Worm (Caenorhabditis elegans) whole organism, early embryonic: Measurements from ENCODE around the gene F36D3.8.

ENCODE experiments used
- B0310.2 ChIP-seq: sonication (generic microtip); optimal IDR thresholded peaks from 2 replicates; lab custom pipeline; 2016; ENCODE audit warnings: mild to moderate bottlenecking, missing genetic modification characterization, missing compliant biosample characterization
- F13C5.2 ChIP-seq: sonication (generic microtip); optimal IDR thresholded peaks from 2 replicates; lab custom pipeline; 2017; ENCODE audit warnings: mild to moderate bottlenecking, missing genetic modification characterization, inconsistent platforms, missing compliant biosample characterization
- aly-1 ChIP-seq: sonication (generic microtip); optimal IDR thresholded peaks from 2 replicates; lab custom pipeline; 2016; ENCODE audit warnings: missing genetic modification characterization, missing compliant biosample characterization
- ama-1 ChIP-seq: fragments of 150-350 bp; optimal IDR thresholded peaks from 2 replicates; lab custom pipeline; 2014
- ceh-13 ChIP-seq: fragments of 200-800 bp; sonication (Bioruptor generic); optimal IDR thresholded peaks from 2 replicates; lab custom pipeline; 2018; ENCODE audit warnings: mild to moderate bottlenecking, missing genetic modification characterization, missing compliant biosample characterization
- ceh-36 ChIP-seq: sonication (generic microtip); optimal IDR thresholded peaks from 2 replicates; lab custom pipeline; 2016; ENCODE audit warnings: missing genetic modification characterization, inconsistent platforms, missing compliant biosample characterization
- ets-7 ChIP-seq: sonication (generic microtip); optimal IDR thresholded peaks from 2 replicates; lab custom pipeline; 2016; ENCODE audit warnings: missing genotype, missing genetic modification characterization, missing compliant biosample characterization
- flt-1 ChIP-seq: fragments of 200-800 bp; sonication (Bioruptor generic); IDR thresholded peaks from 2 replicates; pipeline ENCODE4 v1.3.6; 2022; ENCODE audit warnings: missing genetic modification characterization, missing compliant biosample characterization
- hmbx-1 ChIP-seq: sonication (generic microtip); optimal IDR thresholded peaks from 2 replicates; lab custom pipeline; 2016; ENCODE audit warnings: mild to moderate bottlenecking, missing genetic modification characterization, missing compliant biosample characterization
- hmg-4 ChIP-seq: fragments of 200-800 bp; sonication (Bioruptor generic); optimal IDR thresholded peaks from 2 replicates; lab custom pipeline; 2018; ENCODE audit warnings: mild to moderate bottlenecking, missing genetic modification characterization, missing compliant biosample characterization
- hnd-1 ChIP-seq: sonication (generic microtip); optimal IDR thresholded peaks from 2 replicates; lab custom pipeline; 2016; ENCODE audit warnings: missing genetic modification characterization, missing compliant biosample characterization
- pes-1 ChIP-seq: fragments of 200-800 bp; sonication (Bioruptor generic); IDR thresholded peaks from 2 replicates; pipeline ENCODE4 v1.3.6; 2022; ENCODE audit warnings: missing genetic modification reagents, missing genetic modification characterization, missing compliant biosample characterization
- scrt-1 ChIP-seq: fragments of 200-800 bp; sonication (Bioruptor generic); IDR thresholded peaks from 2 replicates; pipeline ENCODE4 v1.3.6; 2022; ENCODE audit warnings: missing genetic modification characterization, missing compliant biosample characterization
- sea-1 ChIP-seq: fragments of 200-800 bp; sonication (Bioruptor generic); conservative IDR thresholded peaks from 2 replicates; pipeline ENCODE4 v1.3.6; 2022; ENCODE audit warnings: missing genetic modification characterization, missing compliant biosample characterization
- tbx-11 ChIP-seq: fragments of 200-800 bp; sonication (Bioruptor generic); IDR thresholded peaks from 2 replicates; pipeline ENCODE4 v1.3.6; 2022; ENCODE audit warnings: missing genetic modification characterization, missing compliant biosample characterization
- tbx-37 ChIP-seq: fragments of 200-800 bp; sonication (Bioruptor generic); conservative IDR thresholded peaks from 2 replicates; pipeline ENCODE4 v1.3.6; 2022; ENCODE audit warnings: missing genetic modification reagents, missing genetic modification characterization, missing compliant biosample characterization
- tra-4 ChIP-seq: sonication (generic microtip); optimal IDR thresholded peaks from 2 replicates; lab custom pipeline; 2017; ENCODE audit warnings: missing genetic modification characterization, missing compliant biosample characterization

The F36D3.8 gene

DNA sequence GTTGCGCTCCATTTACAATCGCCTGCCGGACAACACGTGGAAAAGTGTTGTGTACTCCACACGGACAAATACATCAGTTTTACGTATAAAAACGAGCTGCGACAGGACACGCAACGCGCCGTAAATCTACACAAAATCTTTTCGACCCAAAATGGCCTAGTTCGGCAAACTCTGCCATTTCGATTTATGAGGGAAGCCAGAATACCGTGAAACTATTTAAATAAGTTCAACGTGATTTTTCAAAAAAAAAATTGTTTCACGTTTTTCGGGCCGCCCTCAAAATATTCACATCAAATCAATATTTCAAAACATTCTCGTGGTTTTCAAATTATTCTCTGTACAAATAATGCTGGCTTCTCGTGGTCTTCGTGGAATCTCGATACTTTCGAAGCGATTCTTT lies at the start of gene F36D3.8:
Gene F36D3.8 (plus strand): TSS at position 301 of the 400 bp plus-strand sequence.
- no peak for TF ChIP-seq hnd-1 (tag; lab: Kevin White, UChicago)
- no peak for TF ChIP-seq hmbx-1
- TF ChIP-seq ceh-36 (tag; lab: Kevin White, UChicago): no peak
- TF ChIP-seq ama-1 (lab: Kevin White, UChicago): no peak
- TF ChIP-seq flt-1 (GFP tag; lab: Robert Waterston, UW): no peak
- no peak for TF ChIP-seq ceh-13 (GFP tag; lab: Kevin White, UChicago)
- TF ChIP-seq aly-1: no peak
- no peak for TF ChIP-seq tbx-11 (GFP tag; lab: Robert Waterston, UW)
- TF ChIP-seq hmg-4 (GFP tag; lab: Kevin White, UChicago): no peak
- TF ChIP-seq scrt-1: no peak
- TF ChIP-seq tra-4 (tag; lab: Kevin White, UChicago): no peak
- no peak for TF ChIP-seq tbx-37 (GFP tag; lab: Robert Waterston, UW)

DNA sequence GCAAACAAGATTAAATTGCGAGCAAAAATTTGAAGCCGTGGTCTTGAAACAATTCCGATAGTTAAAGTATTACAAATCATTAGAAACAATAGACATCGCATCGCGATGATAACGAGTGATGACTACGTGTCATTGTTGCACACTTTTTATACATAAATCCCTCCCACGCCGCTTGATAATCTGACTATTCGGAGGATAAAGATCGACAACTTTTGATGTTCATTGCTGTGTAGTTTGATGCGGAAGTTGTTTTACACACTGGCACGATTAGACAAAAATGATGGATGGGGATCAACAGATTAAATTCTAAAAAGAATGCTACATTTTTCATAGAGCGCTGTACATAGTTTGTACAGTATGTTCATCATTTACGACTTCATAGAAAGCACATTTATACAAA lies 47.7 kb upstream of the F36D3.8 start, which contains the start of gene T08G3.11:
Gene T08G3.11 (minus strand): TSS at position 101 of the 400 bp plus-strand sequence.
- TF ChIP-seq ceh-13 (GFP tag; lab: Kevin White, UChicago): no peak
- TF ChIP-seq ceh-36 (tag; lab: Kevin White, UChicago): no peak
- TF ChIP-seq tra-4 (tag; lab: Kevin White, UChicago): no peak
- TF ChIP-seq ama-1 (lab: Kevin White, UChicago): no peak
- TF ChIP-seq scrt-1: no peak
- TF ChIP-seq flt-1 (GFP tag; lab: Robert Waterston, UW): no peak
- TF ChIP-seq F13C5.2: no peak
- no peak for TF ChIP-seq sea-1 (GFP tag; lab: Robert Waterston, UW)
- no peak for TF ChIP-seq aly-1
- TF ChIP-seq ets-7 (tag; lab: Kevin White, UChicago): no peak
- no peak for TF ChIP-seq hmbx-1
- no peak for TF ChIP-seq B0310.2
- TF ChIP-seq tbx-11 (GFP tag; lab: Robert Waterston, UW): no peak
- no peak for TF ChIP-seq hmg-4 (GFP tag; lab: Kevin White, UChicago)
- no peak for TF ChIP-seq hnd-1 (tag; lab: Kevin White, UChicago)
- no peak for TF ChIP-seq pes-1
- TF ChIP-seq tbx-37 (GFP tag; lab: Robert Waterston, UW): no peak

DNA sequence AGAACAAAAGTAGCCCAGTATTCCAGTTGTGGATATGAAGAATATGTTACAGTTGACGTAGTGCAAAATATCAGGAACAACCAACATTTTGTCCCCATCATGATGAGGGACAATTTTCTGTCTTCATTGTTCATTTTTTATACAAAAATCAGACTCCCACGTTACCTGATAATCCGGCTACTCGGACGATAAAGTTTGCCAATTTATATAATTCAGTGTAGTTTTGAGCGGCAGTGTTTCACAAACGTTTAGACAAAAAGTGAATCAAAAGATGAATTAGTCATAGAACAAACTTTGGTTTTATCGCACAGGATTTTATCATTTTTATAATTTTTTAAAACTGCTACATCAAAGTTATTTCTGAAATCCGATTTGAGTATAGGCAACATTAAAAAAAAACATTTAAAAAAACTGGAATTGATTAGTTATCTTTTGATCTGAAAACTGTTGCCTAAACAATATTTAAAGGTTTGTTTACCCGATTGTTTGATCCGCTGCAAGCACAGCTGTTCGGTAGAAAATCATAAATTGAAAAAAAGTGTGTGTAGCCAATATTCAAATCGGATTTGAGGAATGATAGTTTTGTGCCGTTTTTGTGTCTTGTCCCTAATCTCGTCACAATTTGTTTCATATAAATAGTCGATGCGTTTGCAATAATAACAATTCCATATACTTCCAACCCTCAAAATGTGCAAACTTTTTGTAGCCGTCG lies 45.9 kb upstream of the F36D3.8 start, which contains the start of the genes F57E7.4 and spig-6:
Gene F57E7.4 (minus strand): TSS at position 101 of the 712 bp plus-strand sequence.
Gene spig-6 (plus strand): TSS at position 662 of the 712 bp plus-strand sequence.
- TF ChIP-seq tbx-11 (GFP tag; lab: Robert Waterston, UW): no peak
- TF ChIP-seq pes-1: no peak

DNA sequence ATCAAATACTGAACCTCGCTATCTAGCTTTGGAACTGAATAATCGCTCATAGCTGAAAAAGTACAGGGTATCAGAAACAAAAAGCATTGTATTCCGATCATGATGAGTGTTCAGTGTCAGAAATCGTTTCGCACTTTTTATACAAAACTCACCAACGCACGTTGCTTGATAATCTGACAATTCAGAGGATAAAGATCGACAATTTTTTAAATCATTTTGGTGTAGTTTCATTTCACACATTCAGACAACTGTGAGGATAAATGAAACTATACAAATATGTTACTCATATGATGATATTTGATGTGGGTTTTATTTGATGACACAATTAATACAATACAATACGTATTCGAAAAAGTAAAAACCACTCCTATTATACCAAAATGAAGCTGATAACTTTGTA lies 43.9 kb upstream of the F36D3.8 start, which contains the start of gene F57E7.2:
Gene F57E7.2 (minus strand): TSS at position 101 of the 400 bp plus-strand sequence.
- no peak for TF ChIP-seq pes-1

DNA sequence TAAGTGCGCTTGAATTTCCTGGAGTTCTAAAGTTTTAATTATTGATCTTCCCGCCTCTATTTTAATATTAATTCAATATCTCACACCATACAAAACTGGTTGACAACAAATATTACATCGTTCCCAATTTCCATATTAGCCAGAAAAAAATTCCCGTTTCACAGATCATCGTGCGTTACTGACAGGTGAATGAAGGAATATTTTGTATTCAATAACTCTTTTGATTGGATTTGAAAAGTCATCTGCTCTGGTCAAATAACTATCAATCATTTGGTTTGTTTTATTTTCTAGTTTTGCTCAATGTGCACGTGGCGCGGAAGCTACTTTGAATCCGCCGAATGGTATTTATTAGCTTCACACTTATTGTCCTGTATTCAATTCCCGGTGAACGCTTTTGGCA lies 43.3 kb upstream of the F36D3.8 start, which contains the start of gene srh-139:
Gene srh-139 (plus strand): TSS at position 301 of the 400 bp plus-strand sequence.
- TF ChIP-seq pes-1: no peak
- TF ChIP-seq B0310.2: no peak
- no peak for TF ChIP-seq ets-7 (tag; lab: Kevin White, UChicago)
- TF ChIP-seq F13C5.2: no peak
- no peak for TF ChIP-seq ceh-36 (tag; lab: Kevin White, UChicago)
- TF ChIP-seq tbx-37 (GFP tag; lab: Robert Waterston, UW): no peak
- no peak for TF ChIP-seq hmg-4 (GFP tag; lab: Kevin White, UChicago)
- TF ChIP-seq hnd-1 (tag; lab: Kevin White, UChicago): no peak
- TF ChIP-seq sea-1 (GFP tag; lab: Robert Waterston, UW): no peak
- TF ChIP-seq ceh-13 (GFP tag; lab: Kevin White, UChicago): no peak
- TF ChIP-seq tbx-11 (GFP tag; lab: Robert Waterston, UW): no peak
- no peak for TF ChIP-seq scrt-1

DNA sequence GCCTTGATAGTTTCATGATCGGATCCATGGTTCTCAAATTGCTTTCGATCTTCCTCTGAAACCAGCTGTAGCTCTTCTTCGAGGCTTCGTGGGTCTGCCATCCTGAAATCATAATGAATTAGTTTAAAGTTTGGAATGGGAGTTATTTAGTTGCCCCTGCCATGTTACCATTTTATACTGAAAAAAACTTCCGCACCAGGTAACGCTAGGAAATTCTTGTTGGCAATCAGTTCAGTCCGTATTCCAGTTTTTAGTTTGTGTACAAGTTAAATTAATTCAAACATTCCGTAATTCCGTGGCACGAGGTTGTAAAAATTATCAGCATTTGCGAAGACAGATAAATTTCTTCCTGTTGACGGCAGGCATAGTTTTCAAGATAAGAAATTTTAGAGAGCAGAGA lies 39.5 kb upstream of the F36D3.8 start, which contains the start of gene Y32B12A.5:
Gene Y32B12A.5 (minus strand): TSS at position 101 of the 400 bp plus-strand sequence.
- TF ChIP-seq ets-7 (tag; lab: Kevin White, UChicago) (no peak), ceh-36 (tag; lab: Kevin White, UChicago) (no peak), hmg-4 (GFP tag; lab: Kevin White, UChicago) (no peak), sea-1 (GFP tag; lab: Robert Waterston, UW) (no peak), flt-1 (GFP tag; lab: Robert Waterston, UW) (no peak), aly-1 (no peak), B0310.2 (no peak), tbx-37 (GFP tag; lab: Robert Waterston, UW) (no peak), scrt-1 (no peak), ceh-13 (GFP tag; lab: Kevin White, UChicago) (no peak), pes-1 (no peak), hnd-1 (tag; lab: Kevin White, UChicago) (no peak), ama-1 (lab: Kevin White, UChicago) (no peak), tbx-11 (GFP tag; lab: Robert Waterston, UW) (no peak), F13C5.2 (no peak), hmbx-1 (no peak), tra-4 (tag; lab: Kevin White, UChicago) (no peak)

DNA sequence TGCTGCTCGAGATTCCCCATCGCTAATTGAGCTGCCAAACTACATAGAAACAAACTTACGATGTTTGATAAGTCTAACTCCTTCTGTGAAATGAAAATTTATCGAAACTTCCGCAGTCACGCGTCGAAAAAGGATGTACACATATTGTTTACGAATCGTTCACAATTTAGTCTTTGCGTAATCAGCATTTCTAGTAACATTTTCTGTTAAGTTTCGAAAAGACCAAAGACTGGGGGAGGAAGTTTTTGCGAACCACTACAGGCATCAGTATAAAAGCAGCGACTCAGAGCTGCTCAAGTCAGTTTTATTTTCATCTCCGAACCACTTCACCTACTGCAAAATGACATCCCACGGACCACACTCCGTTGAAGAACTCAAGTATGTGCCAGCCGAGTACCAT lies 38.8 kb upstream of the F36D3.8 start, which contains the start of gene sqst-4:
Gene sqst-4 (plus strand): TSS at position 301 of the 400 bp plus-strand sequence.
- TF ChIP-seq B0310.2 (no peak), ceh-36 (tag; lab: Kevin White, UChicago) (no peak), hnd-1 (tag; lab: Kevin White, UChicago) (no peak), sea-1 (GFP tag; lab: Robert Waterston, UW) (no peak), pes-1 (no peak), flt-1 (GFP tag; lab: Robert Waterston, UW) (no peak), tra-4 (tag; lab: Kevin White, UChicago) (no peak)
